Fruit fly (Drosophila melanogaster) whole organism, embryonic: Measurements from ENCODE around the gene CG3652.

Source experiments
- Abd-B ChIP-seq: fragments of 200-800 bp; sonication (Bioruptor generic); optimal IDR thresholded peaks from 2 replicates; lab custom pipeline; 2018; ENCODE audit warnings: missing biosample characterization, mild to moderate bottlenecking, missing genetic modification characterization, moderate library complexity
- Atf6 ChIP-seq: fragments of 200-800 bp; sonication (Bioruptor generic); IDR thresholded peaks from 2 replicates; pipeline ENCODE4 v1.3.6; 2022; ENCODE audit warnings: missing biosample characterization, missing genetic modification characterization
- Bgb ChIP-seq: fragments of 200-800 bp; sonication (Bioruptor generic); IDR thresholded peaks from 2 replicates; pipeline ENCODE4 v1.3.6; 2022; ENCODE audit warnings: missing biosample characterization, missing genetic modification characterization; ENCODE audit not compliant: partially characterized antibody
- Blimp-1 ChIP-seq: fragments of 200-800 bp; sonication (Bioruptor generic); optimal IDR thresholded peaks from 3 replicates; lab custom pipeline; 2018; ENCODE audit warnings: missing biosample characterization, missing genetic modification characterization, mild to moderate bottlenecking, moderate library complexity, missing genetic modification reagents
- CG10321 ChIP-seq: fragments of 200-800 bp; sonication (Bioruptor generic); IDR thresholded peaks from 2 replicates; pipeline ENCODE4 v1.3.6; 2022; ENCODE audit warnings: missing biosample characterization, missing genetic modification characterization
- CG10431 ChIP-seq: fragments of 200-800 bp; sonication (Bioruptor generic); optimal IDR thresholded peaks from 3 replicates; lab custom pipeline; 2018; ENCODE audit warnings: missing biosample characterization, mild to moderate bottlenecking, missing genetic modification characterization
- CG11085 ChIP-seq: fragments of 200-800 bp; sonication (Bioruptor generic); IDR thresholded peaks from 2 replicates; pipeline ENCODE4 v1.3.6; 2022; ENCODE audit warnings: missing biosample characterization, missing genetic modification characterization
- CG13296 ChIP-seq: fragments of 200-800 bp; sonication (Bioruptor generic); optimal IDR thresholded peaks from 3 replicates; lab custom pipeline; 2018; ENCODE audit warnings: missing biosample characterization, mild to moderate bottlenecking, missing genetic modification characterization
- CG14710 ChIP-seq: fragments of 200-800 bp; sonication (Bioruptor generic); optimal IDR thresholded peaks from 3 replicates; lab custom pipeline; 2019; ENCODE audit warnings: missing biosample characterization, mild to moderate bottlenecking, missing genetic modification characterization, moderate library complexity
- CG17359 ChIP-seq: fragments of 200-800 bp; sonication (Bioruptor generic); optimal IDR thresholded peaks from 3 replicates; lab custom pipeline; 2018; ENCODE audit warnings: missing biosample characterization, mild to moderate bottlenecking, missing genetic modification characterization, moderate library complexity
- CG17385 ChIP-seq: fragments of 200-800 bp; sonication (Bioruptor generic); optimal IDR thresholded peaks from 3 replicates; lab custom pipeline; 2018; ENCODE audit warnings: missing biosample characterization, mild to moderate bottlenecking, missing genetic modification characterization
- CG17802 ChIP-seq: fragments of 200-800 bp; sonication (Bioruptor generic); optimal IDR thresholded peaks from 2 replicates; lab custom pipeline; 2018; ENCODE audit warnings: missing biosample characterization, mild to moderate bottlenecking, missing genetic modification characterization, moderate library complexity
- CG17912 ChIP-seq: fragments of 200-800 bp; sonication (Bioruptor generic); optimal IDR thresholded peaks from 2 replicates; lab custom pipeline; 2018; ENCODE audit warnings: missing biosample characterization, mild to moderate bottlenecking, missing genetic modification characterization
- CG1832 ChIP-seq: fragments of 200-800 bp; sonication (Bioruptor generic); optimal IDR thresholded peaks from 2 replicates; lab custom pipeline; 2017; ENCODE audit warnings: missing biosample characterization, mild to moderate bottlenecking, missing genetic modification characterization, inconsistent platforms
- CG2120 ChIP-seq: fragments of 200-800 bp; sonication (Bioruptor generic); optimal IDR thresholded peaks from 3 replicates; lab custom pipeline; 2016; ENCODE audit warnings: missing biosample characterization, missing genetic modification characterization
- CG2875 ChIP-seq: fragments of 200-800 bp; sonication (Bioruptor generic); optimal IDR thresholded peaks from 2 replicates; lab custom pipeline; 2017; ENCODE audit warnings: missing biosample characterization, mild to moderate bottlenecking, missing genetic modification characterization, missing genetic modification reagents
- CG3281 ChIP-seq: fragments of 200-800 bp; sonication (Bioruptor generic); optimal IDR thresholded peaks from 3 replicates; lab custom pipeline; 2017; ENCODE audit warnings: missing biosample characterization, mild to moderate bottlenecking, missing genetic modification characterization
- CG34422 ChIP-seq: fragments of 200-800 bp; sonication (Bioruptor generic); IDR thresholded peaks from 3 replicates; pipeline ENCODE4 v1.3.6; 2022; ENCODE audit warnings: missing biosample characterization, missing genetic modification characterization
- CG4404 ChIP-seq: fragments of 200-800 bp; sonication (Bioruptor generic); IDR thresholded peaks from 2 replicates; pipeline ENCODE4 v1.3.6; 2022; ENCODE audit warnings: missing biosample characterization, missing genetic modification characterization
- CG6175 ChIP-seq: fragments of 200-800 bp; sonication (Bioruptor generic); IDR thresholded peaks from 3 replicates; pipeline ENCODE4 v1.3.6; 2022; ENCODE audit warnings: missing biosample characterization, missing genetic modification characterization
- CG6854 ChIP-seq: fragments of 200-800 bp; sonication (Bioruptor generic); optimal IDR thresholded peaks from 3 replicates; lab custom pipeline; 2017; ENCODE audit warnings: missing biosample characterization, mild to moderate bottlenecking, missing genetic modification characterization
- CG8388 ChIP-seq: fragments of 200-800 bp; sonication (Bioruptor generic); optimal IDR thresholded peaks from 2 replicates; lab custom pipeline; 2019; ENCODE audit warnings: missing biosample characterization, mild to moderate bottlenecking, missing genetic modification characterization, moderate library complexity
- CrebB ChIP-seq: fragments of 200-800 bp; sonication (Bioruptor generic); optimal IDR thresholded peaks from 3 replicates; lab custom pipeline; 2018; ENCODE audit warnings: missing biosample characterization, mild to moderate bottlenecking, missing genetic modification characterization
- E2f2 ChIP-seq: fragments of 200-800 bp; sonication (Bioruptor generic); IDR thresholded peaks from 2 replicates; pipeline ENCODE4 v1.3.6; 2022; ENCODE audit warnings: missing biosample characterization, missing genetic modification characterization
- HLH54F ChIP-seq: fragments of 200-800 bp; sonication (Bioruptor generic); optimal IDR thresholded peaks from 3 replicates; lab custom pipeline; 2016; ENCODE audit warnings: missing biosample characterization, missing genetic modification characterization
- Hand ChIP-seq: fragments of 200-800 bp; sonication (Bioruptor generic); optimal IDR thresholded peaks from 2 replicates; lab custom pipeline; 2017; ENCODE audit warnings: mild to moderate bottlenecking, missing biosample characterization, missing genetic modification reagents, missing genetic modification characterization
- HmgD ChIP-seq: fragments of 200-800 bp; sonication (Bioruptor generic); optimal IDR thresholded peaks from 3 replicates; lab custom pipeline; 2016; ENCODE audit warnings: missing biosample characterization, missing genetic modification characterization
- Hr39 ChIP-seq: fragments of >200 bp; optimal IDR thresholded peaks from 2 replicates; lab custom pipeline; 2017
- Mrtf ChIP-seq: fragments of 200-800 bp; sonication (Bioruptor generic); IDR thresholded peaks from 3 replicates; pipeline ENCODE4 v1.3.6; 2022; ENCODE audit warnings: missing biosample characterization, missing genetic modification characterization
- NC2β ChIP-seq: fragments of 200-800 bp; sonication (Bioruptor generic); optimal IDR thresholded peaks from 2 replicates; lab custom pipeline; 2016; ENCODE audit warnings: missing biosample characterization, missing genetic modification characterization
- NFAT ChIP-seq: fragments of 200-800 bp; sonication (Bioruptor generic); IDR thresholded peaks from 2 replicates; pipeline ENCODE4 v1.3.6; 2022; ENCODE audit warnings: missing biosample characterization, missing genetic modification characterization
- Optix ChIP-seq: fragments of 200-800 bp; sonication (Bioruptor generic); IDR thresholded peaks from 3 replicates; pipeline ENCODE4 v1.3.6; 2022; ENCODE audit warnings: missing biosample characterization, missing genetic modification characterization
- Ravus ChIP-seq: fragments of 200-800 bp; sonication (Bioruptor generic); IDR thresholded peaks from 2 replicates; pipeline ENCODE4 v1.3.6; 2022; ENCODE audit warnings: missing biosample characterization, missing genetic modification characterization
- Scr ChIP-seq: fragments of 200-800 bp; sonication (Bioruptor generic); IDR thresholded peaks from 2 replicates; pipeline ENCODE4 v1.3.6; 2022; ENCODE audit warnings: missing biosample characterization, missing genetic modification characterization; ENCODE audit not compliant: partially characterized antibody
- Sin3A ChIP-seq: fragments of >200 bp; optimal IDR thresholded peaks from 2 replicates; lab custom pipeline; 2018
- Stat92E ChIP-seq, 3 experiments: fragments of >200 bp in 2 of 3; fragments of 200-800 bp in 1 of 3; sonication (Bioruptor generic) in 1 of 3; optimal IDR thresholded peaks; 2 replicates each; lab custom pipeline; 2017 to 2019; ENCODE audit warnings: missing biosample characterization in 3 of 3, missing genetic modification characterization in 3 of 3, mild to moderate bottlenecking in 1 of 3, moderate library complexity in 1 of 3
- bigmax ChIP-seq: fragments of 200-800 bp; sonication (Bioruptor generic); optimal IDR thresholded peaks from 2 replicates; lab custom pipeline; 2018; ENCODE audit warnings: missing biosample characterization, mild to moderate bottlenecking, missing genetic modification characterization
- crc ChIP-seq: fragments of 200-800 bp; sonication (Bioruptor generic); optimal IDR thresholded peaks from 2 replicates; lab custom pipeline; 2016; ENCODE audit warnings: missing biosample characterization, missing genetic modification characterization
- dmrt99B ChIP-seq: fragments of 200-800 bp; sonication (Bioruptor generic); optimal IDR thresholded peaks from 2 replicates; lab custom pipeline; 2018; ENCODE audit warnings: missing biosample characterization, mild to moderate bottlenecking, missing genetic modification characterization, moderate library complexity
- ewg ChIP-seq: fragments of 200-800 bp; sonication (Bioruptor generic); optimal IDR thresholded peaks from 3 replicates; lab custom pipeline; 2017; ENCODE audit warnings: mild to moderate bottlenecking, missing biosample characterization, missing genetic modification reagents, missing genetic modification characterization
- fru ChIP-seq: fragments of >200 bp; optimal IDR thresholded peaks from 2 replicates; lab custom pipeline; 2017
- insv ChIP-seq, 2 experiments: fragments of 200-800 bp; sonication (Bioruptor generic); optimal IDR thresholded peaks; 3 replicates each; lab custom pipeline; 2016 to 2018; ENCODE audit warnings: missing biosample characterization in 2 of 2, missing genetic modification characterization in 2 of 2
- jigr1 ChIP-seq: fragments of 200-800 bp; sonication (Bioruptor generic); IDR thresholded peaks from 3 replicates; pipeline ENCODE4 v1.3.6; 2022; ENCODE audit warnings: missing biosample characterization, missing genetic modification characterization
- jumu ChIP-seq: fragments of 200-800 bp; sonication (Bioruptor generic); optimal IDR thresholded peaks from 3 replicates; lab custom pipeline; 2016; ENCODE audit warnings: missing biosample characterization, missing genetic modification characterization
- onecut ChIP-seq: fragments of 200-800 bp; sonication (Bioruptor generic); IDR thresholded peaks from 2 replicates; pipeline ENCODE4 v1.3.6; 2022; ENCODE audit warnings: missing biosample characterization, missing genetic modification characterization
- peb ChIP-seq: fragments of 200-800 bp; sonication (Bioruptor generic); IDR thresholded peaks from 2 replicates; pipeline ENCODE4 v1.3.6; 2022; ENCODE audit warnings: missing biosample characterization, missing genetic modification characterization
- pnt ChIP-seq: fragments of 200-800 bp; sonication (Bioruptor generic); optimal IDR thresholded peaks from 3 replicates; lab custom pipeline; 2016; ENCODE audit warnings: missing biosample characterization, missing genetic modification characterization
- pzg ChIP-seq: fragments of 200-800 bp; sonication (Bioruptor generic); optimal IDR thresholded peaks from 3 replicates; lab custom pipeline; 2018; ENCODE audit warnings: missing biosample characterization, mild to moderate bottlenecking, missing genetic modification characterization, moderate library complexity
- scrt ChIP-seq: fragments of 200-800 bp; sonication (Bioruptor generic); optimal IDR thresholded peaks from 2 replicates; lab custom pipeline; 2018; ENCODE audit warnings: missing biosample characterization, mild to moderate bottlenecking, missing genetic modification characterization, moderate library complexity
- sima ChIP-seq: fragments of 200-800 bp; sonication (Bioruptor generic); optimal IDR thresholded peaks from 2 replicates; lab custom pipeline; 2016; ENCODE audit warnings: missing biosample characterization, missing genetic modification characterization
- zen ChIP-seq: fragments of 200-800 bp; sonication (Bioruptor generic); optimal IDR thresholded peaks from 3 replicates; lab custom pipeline; 2018; ENCODE audit warnings: missing biosample characterization, mild to moderate bottlenecking, missing genetic modification characterization, moderate library complexity

CG3652 gene

dm6 chr2L:4350683-4351324, 42.9 kb downstream of the CG3652 start (continued):
- TF ChIP-seq CG6854 (GFP tag; lab: Kevin White, UChicago) (no peak), Ravus (GFP tag; lab: Robert Waterston, UW) (no peak), CG2120 (GFP tag; lab: Kevin White, UChicago) (no peak), HLH54F (GFP tag; lab: Kevin White, UChicago) (peak; percentile 35), sima (GFP tag; lab: Kevin White, UChicago) (no peak), crc (GFP tag; lab: Kevin White, UChicago) (no peak), jigr1 (no peak), CG14710 (tag; lab: Kevin White, UChicago) (peak; percentile 89), NC2β (GFP tag; lab: Kevin White, UChicago) (peak; percentile 77), CrebB (no peak), fru (lab: Kevin White, UChicago) (no peak), CG10431 (GFP tag; lab: Kevin White, UChicago) (no peak), HmgD (GFP tag; lab: Kevin White, UChicago) (no peak), Mrtf (GFP tag; lab: Robert Waterston, UW) (no peak), Stat92E (GFP tag; optimal IDR thresholded peaks at IDR 0.05; lab: Kevin White, UChicago) (peak in 1 of 3 experiments; percentile 14), pnt (GFP tag; lab: Kevin White, UChicago) (peak; percentile 47), Optix (GFP tag; lab: Robert Waterston, UW) (0 out of 3 replicates have a peak, but pooled peaks have one; percentile 45), CG17912 (GFP tag; lab: Kevin White, UChicago) (no peak), Hr39 (lab: Kevin White, UChicago) (no peak), E2f2 (GFP tag; lab: Robert Waterston, UW) (peak; percentile 14; the same call in 1 of the 2 replicates), CG2875 (GFP tag; lab: Kevin White, UChicago) (peak; percentile 16), jumu (GFP tag; lab: Kevin White, UChicago) (peak; percentile 66), CG4404 (peak; percentile 94), Abd-B (GFP tag; lab: Kevin White, UChicago) (peak; percentile 26), pzg (no peak), onecut (GFP tag; lab: Robert Waterston, UW) (peak; percentile 61), Bgb (GFP tag; lab: Robert Waterston, UW) (no peak), CG17802 (tag; lab: Kevin White, UChicago) (peak; percentile 14), CG11085 (GFP tag; lab: Robert Waterston, UW) (no peak), CG13296 (no peak), CG6175 (no peak), CG10321 (GFP tag; lab: Robert Waterston, UW) (no peak), CG8388 (GFP tag; lab: Kevin White, UChicago) (peak; percentile 73), bigmax (GFP tag; lab: Kevin White, UChicago) (no peak), Hand (no peak), peb (GFP tag; lab: Robert Waterston, UW) (no peak), CG17385 (GFP tag; lab: Kevin White, UChicago) (peak; percentile 4), CG17359 (tag; lab: Kevin White, UChicago) (peak; percentile 49), Atf6 (GFP tag; lab: Robert Waterston, UW) (no peak), Scr (GFP tag; lab: Robert Waterston, UW) (no peak), scrt (GFP tag; lab: Kevin White, UChicago) (no peak), Sin3A (lab: Kevin White, UChicago) (no peak), ewg (peak; percentile 59), insv (GFP tag; optimal IDR thresholded peaks at IDR 0.05; lab: Kevin White, UChicago) (no peak), CG34422 (GFP tag; lab: Robert Waterston, UW) (no peak; the same call in 2 of the 3 replicates), Blimp-1 (GFP tag; lab: Kevin White, UChicago) (peak; percentile 55), zen (tag; lab: Kevin White, UChicago) (peak; percentile 79), NFAT (GFP tag; lab: Robert Waterston, UW) (no peak), dmrt99B (tag; lab: Kevin White, UChicago) (peak; percentile 53), CG1832 (GFP tag; lab: Kevin White, UChicago) (no peak), CG3281 (no peak)
